Worm (Caenorhabditis elegans): ENCODE results near the gene tag-243.
A peak's percentile ranks its signal among the peaks of the same experiment; 100 is the strongest.

The tag-243 gene

ce11 chrIII:4653912-4654311 is 34.3 kb downstream of the tag-243 start:
- TF ChIP-seq elt-2 (tag; optimal IDR thresholded peaks at IDR 0.05) (peak; percentile 0), nhr-85 (tag) (peak; percentile 47), ceh-88 (GFP tag; IDR thresholded peaks at IDR 0.05) (no peak)

- TF ChIP-seq jun-1 (tag; optimal IDR thresholded peaks at IDR 0.05) (no peak), tbx-2 (tag; optimal IDR thresholded peaks at IDR 0.05) (no peak), irx-1 (tag; optimal IDR thresholded peaks at IDR 0.05) (no peak), fkh-10 (GFP tag; optimal IDR thresholded peaks at IDR 0.05) (no peak), ces-1 (GFP tag; optimal IDR thresholded peaks at IDR 0.05) (no peak), vab-15 (tag; optimal IDR thresholded peaks at IDR 0.05) (no peak), ama-1 (optimal IDR thresholded peaks at IDR 0.05) (no peak)
Measured at ce11 chrIII:4653374-4653773, 34.9 kb downstream of the tag-243 start.

- TF ChIP-seq elt-3 (tag; optimal IDR thresholded peaks at IDR 0.05) (peak in 2 of 6 experiments; percentile 13 to 61), mef-2 (tag; optimal IDR thresholded peaks at IDR 0.05) (no peak), nhr-19 (GFP tag; conservative IDR thresholded peaks at IDR 0.05) (peak; percentile 39; the same call in 1 of the 2 replicates), lin-35 (GFP tag; optimal IDR thresholded peaks at IDR 0.05) (peak in 1 of 2 experiments; percentile 27), unc-30 (tag; optimal IDR thresholded peaks at IDR 0.05) (no peak), blmp-1 (tag; optimal IDR thresholded peaks at IDR 0.05) (peak; percentile 69), ama-1 (optimal IDR thresholded peaks at IDR 0.05) (peak; percentile 48), fkh-4 (tag; optimal IDR thresholded peaks at IDR 0.05; ENCODE audit: borderline replicate concordance) (no peak), efl-1 (optimal IDR thresholded peaks at IDR 0.05) (no peak), efl-1 (GFP tag; optimal IDR thresholded peaks at IDR 0.05 in 1 of 2) (peak in 1 of 2 experiments; percentile 37), ets-5 (GFP tag; IDR thresholded peaks at IDR 0.05) (no peak), sup-37 (GFP tag; optimal IDR thresholded peaks at IDR 0.05) (no peak), pag-3 (tag; optimal IDR thresholded peaks at IDR 0.05; ENCODE audit: borderline replicate concordance, insufficient read depth) (no peak), nhr-77 (tag; optimal IDR thresholded peaks at IDR 0.05) (no peak), nhr-20 (tag; optimal IDR thresholded peaks at IDR 0.05) (peak; percentile 15), elt-2 (tag; optimal IDR thresholded peaks at IDR 0.05) (peak; percentile 44)
Measured at ce11 chrIII:4649811-4650544, 38.3 kb downstream of the tag-243 start, which contains the start of gene ppm-2. Gene ppm-2 (plus strand): TSS chrIII:4650494.

ce11 chrIII:4649363-4649768 is 38.9 kb downstream of the tag-243 start:
- peak; percentile 94 for TF ChIP-seq nhr-47 (tag; optimal IDR thresholded peaks at IDR 0.05)
- TF ChIP-seq fkh-8 (tag; optimal IDR thresholded peaks at IDR 0.05), result peak; percentile 93
- no peak for TF ChIP-seq hlh-4 (tag; optimal IDR thresholded peaks at IDR 0.05)
- no peak for TF ChIP-seq efl-3 (GFP tag; optimal IDR thresholded peaks at IDR 0.05)
- TF ChIP-seq irx-1 (tag; optimal IDR thresholded peaks at IDR 0.05), result peak; percentile 87
- peak; percentile 60 for TF ChIP-seq lin-15B (tag; optimal IDR thresholded peaks at IDR 0.05)
- TF ChIP-seq unc-86 (tag; optimal IDR thresholded peaks at IDR 0.05), result peak; percentile 89
- peak; percentile 73 for TF ChIP-seq dsc-1 (tag; optimal IDR thresholded peaks at IDR 0.05)
- peak; percentile 91 for TF ChIP-seq lin-13 (GFP tag; optimal IDR thresholded peaks at IDR 0.05)
- peak; percentile 7 for TF ChIP-seq lin-39 (tag; optimal IDR thresholded peaks at IDR 0.05)
- no peak for TF ChIP-seq Y116A8C.19 (tag; optimal IDR thresholded peaks at IDR 0.05; ENCODE audit: borderline replicate concordance)
- no peak for TF ChIP-seq nhr-12 (tag; optimal IDR thresholded peaks at IDR 0.05)
- TF ChIP-seq mdl-1 (tag; optimal IDR thresholded peaks at IDR 0.05), result peak; percentile 94 to 100
- peak; percentile 51 for TF ChIP-seq F16B12.6 (tag; optimal IDR thresholded peaks at IDR 0.05)
- no peak for TF ChIP-seq zag-1 (tag; optimal IDR thresholded peaks at IDR 0.05)
- peak; percentile 90 for TF ChIP-seq elt-2 (tag; optimal IDR thresholded peaks at IDR 0.05)
- TF ChIP-seq ceh-8 (GFP tag; optimal IDR thresholded peaks at IDR 0.05), result no peak
- peak; percentile 90 for TF ChIP-seq rnt-1 (tag; optimal IDR thresholded peaks at IDR 0.05)
- peak; percentile 95 for TF ChIP-seq nhr-77 (tag; optimal IDR thresholded peaks at IDR 0.05)
- TF ChIP-seq hpl-2 (GFP tag; optimal IDR thresholded peaks at IDR 0.05), result peak; percentile 91
- peak; percentile 92 for TF ChIP-seq swsn-7 (tag; optimal IDR thresholded peaks at IDR 0.05)
- TF ChIP-seq lin-35 (GFP tag; optimal IDR thresholded peaks at IDR 0.05), result peak; percentile 83 to 91
- peak; percentile 65 for TF ChIP-seq nhr-11 (tag; optimal IDR thresholded peaks at IDR 0.05)
- TF ChIP-seq elt-3 (tag; optimal IDR thresholded peaks at IDR 0.05), result peak in 5 of 6 experiments; percentile 36 to 97 (median 82)
- no peak for TF ChIP-seq aly-2 (tag; optimal IDR thresholded peaks at IDR 0.05)
- peak; percentile 69 for TF ChIP-seq grh-1 (GFP tag; IDR thresholded peaks at IDR 0.05)
- no peak for TF ChIP-seq nhr-84 (tag; optimal IDR thresholded peaks at IDR 0.05)
- TF ChIP-seq nhr-28 (tag; optimal IDR thresholded peaks at IDR 0.05), result peak; percentile 9

Measured in whole organism, L1 larva.